Worm (Caenorhabditis elegans) whole organism, young adult: ENCODE results near the gene F18A11.5.

Experiments
- C17E4.6 ChIP-seq: fragments of 200-800 bp; sonication (Bioruptor generic); IDR thresholded peaks from 2 replicates; pipeline ENCODE4 v1.3.6; 2022; ENCODE audit warnings: missing genetic modification reagents, missing genetic modification characterization, missing compliant biosample characterization
- F37B4.10 ChIP-seq: fragments of 200-800 bp; sonication (Bioruptor generic); IDR thresholded peaks from 2 replicates; pipeline ENCODE4 v1.3.6; 2022; ENCODE audit warnings: missing genetic modification characterization, missing compliant biosample characterization
- F57A8.1 ChIP-seq: fragments of 200-800 bp; sonication (Bioruptor generic); optimal IDR thresholded peaks from 2 replicates; lab custom pipeline; 2018; ENCODE audit warnings: mild to moderate bottlenecking, missing genetic modification characterization, moderate library complexity, missing compliant biosample characterization
- T26A5.8 ChIP-seq: sonication (generic microtip); optimal IDR thresholded peaks from 2 replicates; lab custom pipeline; 2016; ENCODE audit warnings: missing genetic modification characterization, missing compliant biosample characterization
- Y53G8AR.9 ChIP-seq: fragments of 200-800 bp; sonication (Bioruptor generic); conservative IDR thresholded peaks from 2 replicates; pipeline ENCODE4 v1.3.6; 2022; ENCODE audit warnings: missing genetic modification reagents, missing genetic modification characterization, missing compliant biosample characterization
- ZK185.1 ChIP-seq: sonication (generic microtip); optimal IDR thresholded peaks from 2 replicates; lab custom pipeline; 2016; ENCODE audit warnings: mild to moderate bottlenecking, missing genetic modification characterization, missing compliant biosample characterization; ENCODE audit not compliant: poor library complexity, severe bottlenecking
- aptf-3 ChIP-seq: fragments of 200-800 bp; sonication (Bioruptor generic); IDR thresholded peaks from 2 replicates; pipeline ENCODE4 v1.3.6; 2022; ENCODE audit warnings: missing genetic modification characterization, missing compliant biosample characterization
- attf-5 ChIP-seq: fragments of 200-800 bp; sonication (Bioruptor generic); optimal IDR thresholded peaks from 2 replicates; lab custom pipeline; 2018; ENCODE audit warnings: mild to moderate bottlenecking, missing genetic modification characterization, missing compliant biosample characterization
- bed-2 ChIP-seq: fragments of 200-800 bp; sonication (Bioruptor generic); IDR thresholded peaks from 2 replicates; pipeline ENCODE4 v1.3.6; 2022; ENCODE audit warnings: missing genetic modification reagents, missing genetic modification characterization, missing compliant biosample characterization
- cebp-1 ChIP-seq, 2 experiments: fragments of 200-800 bp in 1 of 2; sonication (Bioruptor generic) in 1 of 2; sonication (generic microtip) in 1 of 2; IDR thresholded peaks in 1 of 2; optimal IDR thresholded peaks in 1 of 2; 2 replicates each; pipeline versions ENCODE4 v1.3.6 to Lab custom; 2017 to 2022; ENCODE audit warnings: missing compliant biosample characterization in 2 of 2, missing genetic modification characterization in 2 of 2, mild to moderate bottlenecking in 1 of 2, missing genetic modification reagents in 1 of 2, moderate library complexity in 1 of 2
- cebp-2 ChIP-seq: fragments of 200-800 bp; sonication (Bioruptor generic); IDR thresholded peaks from 2 replicates; pipeline ENCODE4 v1.3.6; 2022; ENCODE audit warnings: missing genetic modification characterization, missing compliant biosample characterization
- ceh-27 ChIP-seq: fragments of 200-800 bp; sonication (Bioruptor generic); optimal IDR thresholded peaks from 2 replicates; lab custom pipeline; 2018; ENCODE audit warnings: mild to moderate bottlenecking, missing genetic modification characterization, moderate library complexity, missing compliant biosample characterization
- egl-44 ChIP-seq: fragments of 200-800 bp; sonication (Bioruptor generic); IDR thresholded peaks from 2 replicates; pipeline ENCODE4 v1.3.6; 2022; ENCODE audit warnings: missing genetic modification reagents, missing genetic modification characterization, missing compliant biosample characterization
- fkh-3 ChIP-seq: sonication (generic microtip); optimal IDR thresholded peaks from 2 replicates; lab custom pipeline; 2016; ENCODE audit warnings: mild to moderate bottlenecking, missing genetic modification characterization, missing compliant biosample characterization
- hlh-12 ChIP-seq: sonication (generic microtip); optimal IDR thresholded peaks from 2 replicates; lab custom pipeline; 2016; ENCODE audit warnings: missing genetic modification characterization, missing compliant biosample characterization
- hmg-1.2 ChIP-seq: fragments of 200-800 bp; sonication (Bioruptor generic); IDR thresholded peaks from 2 replicates; pipeline ENCODE4 v1.3.6; 2022; ENCODE audit warnings: missing genetic modification reagents, missing genetic modification characterization, missing compliant biosample characterization
- let-607 ChIP-seq, 2 experiments: fragments of 200-800 bp in 1 of 2; sonication (Bioruptor generic) in 1 of 2; sonication (generic microtip) in 1 of 2; optimal IDR thresholded peaks; 2 replicates each; lab custom pipeline; 2016 to 2018; ENCODE audit warnings: mild to moderate bottlenecking in 2 of 2, missing compliant biosample characterization in 2 of 2, missing genetic modification characterization in 2 of 2, moderate library complexity in 2 of 2, missing genotype in 1 of 2
- lin-26 ChIP-seq: fragments of 200-800 bp; sonication (Bioruptor generic); IDR thresholded peaks from 2 replicates; pipeline ENCODE4 v1.3.6; 2022; ENCODE audit warnings: missing genetic modification reagents, missing genetic modification characterization, missing compliant biosample characterization
- lin-40 ChIP-seq: sonication (generic microtip); optimal IDR thresholded peaks from 2 replicates; lab custom pipeline; 2016; ENCODE audit warnings: missing genetic modification characterization, mild to moderate bottlenecking, missing compliant biosample characterization, missing genotype, missing genetic modification reagents
- lsy-27 ChIP-seq: sonication (generic microtip); optimal IDR thresholded peaks from 2 replicates; lab custom pipeline; 2017; ENCODE audit warnings: missing genetic modification characterization, mild to moderate bottlenecking, missing compliant biosample characterization, antibody characterized with exemption, missing genotype, borderline replicate concordance; ENCODE audit not compliant: insufficient read depth
- madf-10 ChIP-seq: sonication (generic microtip); optimal IDR thresholded peaks from 2 replicates; lab custom pipeline; 2016; ENCODE audit warnings: mild to moderate bottlenecking, missing genetic modification characterization, missing compliant biosample characterization
- mcd-1 ChIP-seq: fragments of 200-800 bp; sonication (Bioruptor generic); IDR thresholded peaks from 2 replicates; pipeline ENCODE4 v1.3.6; 2022; ENCODE audit warnings: missing genetic modification reagents, missing genetic modification characterization, missing compliant biosample characterization
- mxl-1 ChIP-seq: sonication (generic microtip); optimal IDR thresholded peaks from 2 replicates; lab custom pipeline; 2016; ENCODE audit warnings: missing genetic modification characterization, missing compliant biosample characterization
- nfya-1 ChIP-seq: sonication (generic microtip); optimal IDR thresholded peaks from 2 replicates; lab custom pipeline; 2017; ENCODE audit warnings: antibody characterized with exemption, missing compliant biosample characterization, missing genetic modification characterization, borderline replicate concordance; ENCODE audit not compliant: insufficient read depth
- nfyb-1 ChIP-seq: fragments of 200-800 bp; sonication (Bioruptor generic); IDR thresholded peaks from 2 replicates; pipeline ENCODE4 v1.3.6; 2022; ENCODE audit warnings: missing genetic modification reagents, missing genetic modification characterization, missing compliant biosample characterization
- nhr-27 ChIP-seq: fragments of 200-800 bp; sonication (Bioruptor generic); optimal IDR thresholded peaks from 2 replicates; lab custom pipeline; 2018; ENCODE audit warnings: mild to moderate bottlenecking, missing genetic modification characterization, moderate library complexity, missing compliant biosample characterization
- nhr-80 ChIP-seq: sonication (generic microtip); optimal IDR thresholded peaks from 2 replicates; lab custom pipeline; 2016; ENCODE audit warnings: missing genetic modification characterization, missing compliant biosample characterization
- pha-4 ChIP-seq: fragments of 150-350 bp; sonication (generic microtip); optimal IDR thresholded peaks from 2 replicates; lab custom pipeline; 2014; ENCODE audit warnings: missing biosample characterization, missing genetic modification reagents, missing genetic modification characterization
- rec-8 ChIP-seq, 2 experiments: sonication (generic microtip); optimal IDR thresholded peaks; 2 replicates each; lab custom pipeline; 2016; ENCODE audit warnings: mild to moderate bottlenecking in 2 of 2, missing genetic modification characterization in 2 of 2, missing genetic modification reagents in 2 of 2, missing genotype in 2 of 2, missing biosample characterization in 1 of 2, missing compliant biosample characterization in 1 of 2, moderate library complexity in 1 of 2
- repo-1 ChIP-seq: sonication (generic microtip); optimal IDR thresholded peaks from 2 replicates; lab custom pipeline; 2017; ENCODE audit warnings: mild to moderate bottlenecking, missing genetic modification characterization, missing compliant biosample characterization
- snpc-1.1 ChIP-seq: sonication (generic microtip); optimal IDR thresholded peaks from 2 replicates; lab custom pipeline; 2017; ENCODE audit warnings: missing genetic modification characterization, mild to moderate bottlenecking, missing compliant biosample characterization, antibody characterized with exemption, moderate library complexity, missing genotype, missing genetic modification reagents; ENCODE audit not compliant: insufficient read depth
- snpc-4 ChIP-seq, 5 experiments: fragments of 150-350 bp in 1 of 5; sonication (generic microtip) in 4 of 5; optimal IDR thresholded peaks; 2 replicates each; lab custom pipeline; 2014 to 2018; ENCODE audit warnings: missing genetic modification characterization in 5 of 5, missing biosample characterization in 3 of 5, antibody characterized with exemption in 2 of 5, mild to moderate bottlenecking in 2 of 5, missing compliant biosample characterization in 2 of 5, missing genotype in 2 of 5, moderate library complexity in 2 of 5, missing genetic modification reagents in 1 of 5
- somi-1 ChIP-seq: fragments of 200-800 bp; sonication (Bioruptor generic); optimal IDR thresholded peaks from 2 replicates; lab custom pipeline; 2018; ENCODE audit warnings: mild to moderate bottlenecking, missing genetic modification characterization, missing compliant biosample characterization
- tbp1 ChIP-seq: fragments of 200-800 bp; sonication (Bioruptor generic); optimal IDR thresholded peaks from 2 replicates; lab custom pipeline; 2018; ENCODE audit warnings: mild to moderate bottlenecking, missing genetic modification characterization, missing compliant biosample characterization
- tlf-1 ChIP-seq: fragments of 200-800 bp; sonication (Bioruptor generic); optimal IDR thresholded peaks from 2 replicates; lab custom pipeline; 2018; ENCODE audit warnings: mild to moderate bottlenecking, missing genetic modification characterization, missing compliant biosample characterization
- zfh-2 ChIP-seq: fragments of 200-800 bp; sonication (Bioruptor generic); conservative IDR thresholded peaks from 2 replicates; pipeline ENCODE4 v1.3.6; 2022; ENCODE audit warnings: missing genetic modification reagents, missing genetic modification characterization, missing compliant biosample characterization
- ztf-28 ChIP-seq: fragments of 200-800 bp; sonication (Bioruptor generic); IDR thresholded peaks from 2 replicates; pipeline ENCODE4 v1.3.6; 2022; ENCODE audit warnings: missing genetic modification reagents, missing genetic modification characterization, missing compliant biosample characterization

F18A11.5 gene

DNA sequence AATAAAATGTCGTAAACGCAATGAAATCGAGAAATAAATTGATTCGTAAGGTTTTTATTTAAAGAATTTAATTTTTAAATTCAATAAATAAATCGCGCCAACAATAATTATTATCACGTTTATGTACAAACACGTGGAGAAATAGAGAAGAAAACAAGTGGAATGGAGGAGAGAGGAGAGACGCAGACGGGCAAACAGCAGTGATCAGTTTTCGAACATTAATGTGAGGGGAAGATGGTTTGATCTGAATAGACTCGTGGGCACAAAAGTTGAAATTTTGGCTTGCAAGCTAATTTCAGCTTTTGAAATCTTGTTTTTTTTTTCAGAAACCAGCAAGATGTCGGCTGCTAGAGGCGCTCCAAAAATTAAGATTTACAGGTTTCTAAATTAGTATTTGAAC, 17.8 kb downstream of the F18A11.5 start, which contains the start of gene hphd-1:
Gene hphd-1, minus strand, starts transcription at position 323 of the 400 bp plus-strand sequence.
- TF ChIP-seq madf-10 (tag; lab: Kevin White, UChicago) = no peak
- TF ChIP-seq snpc-4 (GFP tag; optimal IDR thresholded peaks at IDR 0.05; lab: Kevin White, UChicago) = no peak
- peak in 3 of 4 experiments; percentile 21 to 72 (median 65) for TF ChIP-seq snpc-4 (tag; optimal IDR thresholded peaks at IDR 0.05; lab: Kevin White, UChicago)
- 0 out of 2 replicates have a peak, but pooled peaks have one; percentile 38 for TF ChIP-seq egl-44 (GFP tag; lab: Robert Waterston, UW)
- TF ChIP-seq cebp-1 (GFP tag; IDR thresholded peaks at IDR 0.05; lab: Robert Waterston, UW) = no peak
- peak; percentile 37 for TF ChIP-seq cebp-1 (tag; optimal IDR thresholded peaks at IDR 0.05; lab: Kevin White, UChicago)
- peak; percentile 13 for TF ChIP-seq tbp1
- TF ChIP-seq ZK185.1 = peak; percentile 24
- no peak for TF ChIP-seq hlh-12 (tag; lab: Kevin White, UChicago)
- no peak for TF ChIP-seq ceh-27
- no peak for TF ChIP-seq cebp-2
- TF ChIP-seq Y53G8AR.9 = 0 out of 2 replicates have a peak, but pooled peaks have one; percentile 33
- no peak for TF ChIP-seq lsy-27 (tag; lab: Kevin White, UChicago)
- TF ChIP-seq nfya-1 (tag; lab: Kevin White, UChicago) = no peak
- TF ChIP-seq lin-26 = no peak
- TF ChIP-seq let-607 (tag; optimal IDR thresholded peaks at IDR 0.05; lab: Kevin White, UChicago) = peak in 1 of 2 experiments; percentile 65
- peak; percentile 77 for TF ChIP-seq hmg-1.2 (GFP tag; lab: Robert Waterston, UW)
- TF ChIP-seq nhr-80 (tag; lab: Kevin White, UChicago) = peak; percentile 69
- peak; percentile 37 for TF ChIP-seq lin-40
- TF ChIP-seq F57A8.1 = no peak
- TF ChIP-seq pha-4 = no peak
- TF ChIP-seq rec-8 (tag; optimal IDR thresholded peaks at IDR 0.05; lab: Kevin White, UChicago) = no peak
- TF ChIP-seq F37B4.10 (GFP tag; lab: Robert Waterston, UW) = no peak
- no peak for TF ChIP-seq bed-2 (GFP tag; lab: Robert Waterston, UW)
- no peak for TF ChIP-seq tlf-1 (GFP tag; lab: Kevin White, UChicago)
- no peak for TF ChIP-seq fkh-3 (tag; lab: Kevin White, UChicago)
- TF ChIP-seq C17E4.6 = no peak
- no peak for TF ChIP-seq aptf-3 (GFP tag; lab: Robert Waterston, UW)
- no peak for TF ChIP-seq mcd-1 (GFP tag; lab: Robert Waterston, UW)
- no peak for TF ChIP-seq somi-1
- TF ChIP-seq attf-5 = peak; percentile 49
- peak; percentile 13 for TF ChIP-seq snpc-1.1
- TF ChIP-seq ztf-28 = no peak
- no peak for TF ChIP-seq nhr-27
- TF ChIP-seq T26A5.8 (tag; lab: Kevin White, UChicago) = no peak

DNA sequence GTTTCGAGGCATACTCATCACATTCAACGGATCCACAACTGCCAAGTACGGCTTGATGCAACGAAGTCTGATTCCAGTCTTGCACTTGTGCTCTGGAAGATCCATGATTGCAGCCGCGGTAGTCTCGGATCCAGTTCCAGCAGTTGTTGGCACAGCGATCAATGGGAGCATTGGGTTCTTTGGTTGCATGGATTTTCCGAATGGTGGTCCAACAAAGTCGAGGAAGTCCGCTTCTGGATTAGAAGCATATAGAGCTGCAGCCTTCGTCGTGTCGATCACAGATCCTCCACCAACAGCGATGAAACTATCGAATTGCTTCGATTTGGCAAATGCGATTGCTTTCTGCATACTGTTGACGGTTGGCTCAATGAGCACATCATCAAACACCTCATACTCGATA, 18.8 kb downstream of the F18A11.5 start:
- TF ChIP-seq repo-1 (tag; lab: Kevin White, UChicago) (peak; percentile 31), zfh-2 (GFP tag; lab: Robert Waterston, UW) (0 out of 2 replicates have a peak, but pooled peaks have one; percentile 8), nfyb-1 (GFP tag; lab: Robert Waterston, UW) (peak; percentile 37; the same call in 1 of the 2 replicates), mxl-1 (tag; lab: Kevin White, UChicago) (no peak), Y53G8AR.9 (0 out of 2 replicates have a peak, but pooled peaks have one; percentile 13)
